Worm (Caenorhabditis elegans) whole organism, L4/young adult: ENCODE results near the gene srab-8.

Source experiments
- W03F9.2 ChIP-seq: fragments of 150-350 bp; optimal IDR thresholded peaks from 2 replicates; lab custom pipeline; 2014; ENCODE audit warnings: missing biosample characterization, missing genetic modification characterization
- dao-5 ChIP-seq: sonication (generic microtip); optimal IDR thresholded peaks from 2 replicates; lab custom pipeline; 2016; ENCODE audit warnings: missing genotype, missing genetic modification characterization, moderate library complexity, missing compliant biosample characterization
- him-1 ChIP-seq: sonication (generic microtip); optimal IDR thresholded peaks from 2 replicates; lab custom pipeline; 2016; ENCODE audit warnings: missing genotype, missing genetic modification reagents, missing genetic modification characterization, missing compliant biosample characterization

srab-8 gene

ce11 chrV:3196832-3197329 is 20.6 kb downstream of the srab-8 start, which contains the start of the genes Y73C8B.1 and Y73C8B.5:
TSS of gene Y73C8B.1 (minus strand) at chrV:3196882.
TSS of gene Y73C8B.5 (plus strand) at chrV:3197268.
- TF ChIP-seq dao-5 (no peak), W03F9.2 (tag; lab: Kevin White, UChicago) (no peak), him-1 (no peak)

ce11 chrV:3200323-3200722 is 24.1 kb downstream of the srab-8 start, which contains the start of gene K08D9.4:
TSS of gene K08D9.4 (minus strand) at chrV:3200423.
- no peak for TF ChIP-seq W03F9.2 (tag; lab: Kevin White, UChicago)
- TF ChIP-seq him-1, result no peak
- no peak for TF ChIP-seq dao-5

- no peak for TF ChIP-seq W03F9.2 (tag; lab: Kevin White, UChicago)
- TF ChIP-seq dao-5, result no peak
- no peak for TF ChIP-seq him-1
Measured at ce11 chrV:3204433-3204832, 28.2 kb downstream of the srab-8 start.

- TF ChIP-seq W03F9.2 (tag; lab: Kevin White, UChicago) (no peak), dao-5 (no peak), him-1 (no peak)
Measured at ce11 chrV:3208940-3209339, 32.7 kb downstream of the srab-8 start.

DNA sequence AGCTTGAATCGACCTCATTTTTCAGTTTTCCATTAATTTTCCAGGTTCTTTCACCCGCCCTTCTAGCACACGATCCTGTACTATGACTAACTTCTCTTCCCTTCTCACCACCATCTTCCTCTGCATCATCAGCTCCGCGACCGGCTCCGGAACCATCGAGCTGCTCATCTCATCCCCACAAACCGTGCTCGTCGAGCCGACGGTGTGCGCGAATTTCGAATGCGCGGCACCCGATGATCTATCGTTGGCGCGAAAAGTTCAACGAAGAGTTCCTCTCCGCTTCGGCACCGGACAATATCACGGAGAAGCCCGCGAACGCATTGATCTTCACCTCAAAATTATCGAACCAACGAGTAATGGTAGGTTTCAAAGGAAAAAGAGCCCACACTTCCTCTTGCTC is 33.9 kb downstream of the srab-8 start, which contains the start of gene apx-1:
Gene apx-1, plus strand, starts transcription at position 50 of the 400 bp plus-strand sequence.
- TF ChIP-seq him-1, result no peak

ce11 chrV:3218604-3219003 is 42.3 kb downstream of the srab-8 start:
- no peak for TF ChIP-seq W03F9.2 (tag; lab: Kevin White, UChicago)
- TF ChIP-seq him-1, result no peak

- TF ChIP-seq W03F9.2 (tag; lab: Kevin White, UChicago) (no peak), dao-5 (no peak), him-1 (no peak)
Measured at ce11 chrV:3227373-3227772, 51.1 kb downstream of the srab-8 start, which contains the start of gene K08D9.2. TSS of gene K08D9.2 (plus strand) at chrV:3227673.
